Fruit fly (Drosophila melanogaster) whole organism, embryonic: ENCODE measurements around the gene CG5157.
A peak's percentile ranks its signal among the peaks of the same experiment; 100 is the strongest.

Experiments used
- Antp ChIP-seq: fragments of 200-800 bp; sonication (Bioruptor generic); optimal IDR thresholded peaks from 3 replicates; lab custom pipeline; 2016; ENCODE audit warnings: missing biosample characterization, missing genetic modification characterization
- BtbVII ChIP-seq: fragments of 200-800 bp; sonication (Bioruptor generic); optimal IDR thresholded peaks from 3 replicates; lab custom pipeline; 2017; ENCODE audit warnings: missing biosample characterization, mild to moderate bottlenecking, missing genetic modification characterization
- CG10209 ChIP-seq: fragments of 200-800 bp; sonication (Bioruptor generic); optimal IDR thresholded peaks from 3 replicates; lab custom pipeline; 2017; ENCODE audit warnings: missing biosample characterization, mild to moderate bottlenecking, missing genetic modification characterization, missing genetic modification reagents
- CG10274 ChIP-seq: fragments of 200-800 bp; sonication (Bioruptor generic); optimal IDR thresholded peaks from 3 replicates; lab custom pipeline; 2017; ENCODE audit warnings: missing biosample characterization, mild to moderate bottlenecking, missing genetic modification characterization
- CG11398 ChIP-seq: fragments of 200-800 bp; sonication (Bioruptor generic); optimal IDR thresholded peaks from 2 replicates; lab custom pipeline; 2016; ENCODE audit warnings: missing biosample characterization, missing genetic modification characterization
- CG12299 ChIP-seq: fragments of 200-800 bp; sonication (Bioruptor generic); optimal IDR thresholded peaks from 2 replicates; lab custom pipeline; 2018; ENCODE audit warnings: missing biosample characterization, mild to moderate bottlenecking, missing genetic modification characterization
- CG1233 ChIP-seq: fragments of 200-800 bp; sonication (Bioruptor generic); optimal IDR thresholded peaks from 4 replicates; lab custom pipeline; 2018; ENCODE audit warnings: missing biosample characterization, mild to moderate bottlenecking, missing genetic modification characterization
- CG16815 ChIP-seq: fragments of 200-800 bp; sonication (Bioruptor generic); optimal IDR thresholded peaks from 3 replicates; lab custom pipeline; 2017; ENCODE audit warnings: missing biosample characterization, mild to moderate bottlenecking, missing genetic modification characterization
- CG17568 ChIP-seq: fragments of 200-800 bp; sonication (Bioruptor generic); optimal IDR thresholded peaks from 2 replicates; lab custom pipeline; 2018; ENCODE audit warnings: missing biosample characterization, mild to moderate bottlenecking, missing genetic modification characterization, moderate library complexity
- CG2202 ChIP-seq: fragments of 200-800 bp; sonication (Bioruptor generic); optimal IDR thresholded peaks from 2 replicates; lab custom pipeline; 2018; ENCODE audit warnings: missing biosample characterization, mild to moderate bottlenecking, missing genetic modification characterization
- CG30020 ChIP-seq: fragments of 200-800 bp; optimal IDR thresholded peaks from 2 replicates; lab custom pipeline; 2019; ENCODE audit warnings: missing biosample characterization, mild to moderate bottlenecking, missing genetic modification characterization, moderate library complexity
- CG3995 ChIP-seq: fragments of 200-800 bp; sonication (Bioruptor generic); optimal IDR thresholded peaks from 3 replicates; lab custom pipeline; 2016; ENCODE audit warnings: missing biosample characterization, missing genetic modification characterization
- CG4707 ChIP-seq: fragments of 200-800 bp; sonication (Bioruptor generic); optimal IDR thresholded peaks from 2 replicates; lab custom pipeline; 2018; ENCODE audit warnings: missing biosample characterization, mild to moderate bottlenecking, missing genetic modification characterization, moderate library complexity
- CG6254 ChIP-seq: fragments of 200-800 bp; sonication (Bioruptor generic); optimal IDR thresholded peaks from 3 replicates; lab custom pipeline; 2017; ENCODE audit warnings: mild to moderate bottlenecking, missing biosample characterization, missing genetic modification reagents, missing genetic modification characterization
- CG6272 ChIP-seq: fragments of 200-800 bp; sonication (Bioruptor generic); IDR thresholded peaks from 2 replicates; pipeline ENCODE4 v1.3.6; 2022; ENCODE audit warnings: missing biosample characterization, missing genetic modification characterization
- CG7357 ChIP-seq: fragments of 200-800 bp; sonication (Bioruptor generic); IDR thresholded peaks from 3 replicates; pipeline ENCODE4 v1.3.6; 2022; ENCODE audit warnings: missing biosample characterization, missing genetic modification characterization
- CG7745 ChIP-seq: fragments of 200-800 bp; sonication (Bioruptor generic); optimal IDR thresholded peaks from 2 replicates; lab custom pipeline; 2018; ENCODE audit warnings: missing biosample characterization, mild to moderate bottlenecking, missing genetic modification characterization, moderate library complexity
- CG8359 ChIP-seq: fragments of 200-800 bp; sonication (Bioruptor generic); optimal IDR thresholded peaks from 2 replicates; lab custom pipeline; 2017; ENCODE audit warnings: missing biosample characterization, mild to moderate bottlenecking, missing genetic modification characterization, borderline replicate concordance
- CG8478 ChIP-seq: fragments of >200 bp; optimal IDR thresholded peaks from 2 replicates; lab custom pipeline; 2018
- CG9932 ChIP-seq: fragments of 200-800 bp; sonication (Bioruptor generic); IDR thresholded peaks from 2 replicates; pipeline ENCODE4 v1.3.6; 2022; ENCODE audit warnings: missing biosample characterization, missing genetic modification characterization
- Camta ChIP-seq: fragments of 200-800 bp; sonication (Bioruptor generic); optimal IDR thresholded peaks from 2 replicates; lab custom pipeline; 2016; ENCODE audit warnings: missing biosample characterization, missing genetic modification characterization
- CrebB ChIP-seq: fragments of 200-800 bp; sonication (Bioruptor generic); optimal IDR thresholded peaks from 3 replicates; lab custom pipeline; 2018; ENCODE audit warnings: missing biosample characterization, mild to moderate bottlenecking, missing genetic modification characterization
- Deaf1 ChIP-seq: fragments of 200-800 bp; optimal IDR thresholded peaks from 3 replicates; lab custom pipeline; 2019; ENCODE audit warnings: missing biosample characterization, mild to moderate bottlenecking, missing genetic modification characterization, moderate library complexity
- HmgZ ChIP-seq: fragments of 200-800 bp; sonication (Bioruptor generic); optimal IDR thresholded peaks from 2 replicates; lab custom pipeline; 2018; ENCODE audit warnings: missing biosample characterization, mild to moderate bottlenecking, missing genetic modification characterization
- Hmr ChIP-seq: fragments of 200-800 bp; sonication (Bioruptor generic); optimal IDR thresholded peaks from 3 replicates; lab custom pipeline; 2017; ENCODE audit warnings: mild to moderate bottlenecking, missing biosample characterization, missing genetic modification reagents, missing genetic modification characterization
- Nf-YA ChIP-seq: fragments of 200-800 bp; sonication (Bioruptor generic); IDR thresholded peaks from 2 replicates; pipeline ENCODE4 v1.3.6; 2022; ENCODE audit warnings: missing biosample characterization, missing genetic modification characterization
- Sox100B ChIP-seq: fragments of 200-800 bp; sonication (Bioruptor generic); optimal IDR thresholded peaks from 3 replicates; lab custom pipeline; 2018; ENCODE audit warnings: missing biosample characterization, mild to moderate bottlenecking, missing genetic modification characterization
- Sox102F ChIP-seq: fragments of 200-800 bp; sonication (Bioruptor generic); optimal IDR thresholded peaks from 2 replicates; lab custom pipeline; 2018; ENCODE audit warnings: missing biosample characterization, mild to moderate bottlenecking, missing genetic modification characterization, moderate library complexity
- Stat92E ChIP-seq, 3 experiments: fragments of >200 bp in 2 of 3; fragments of 200-800 bp in 1 of 3; sonication (Bioruptor generic) in 1 of 3; optimal IDR thresholded peaks; 2 replicates each; lab custom pipeline; 2017 to 2019; ENCODE audit warnings: missing biosample characterization in 3 of 3, missing genetic modification characterization in 3 of 3, mild to moderate bottlenecking in 1 of 3, moderate library complexity in 1 of 3
- Taf1 ChIP-seq: fragments of 200-800 bp; sonication (Bioruptor generic); IDR thresholded peaks from 2 replicates; pipeline ENCODE4 v1.3.6; 2022; ENCODE audit warnings: missing biosample characterization, missing genetic modification characterization
- ase ChIP-seq: fragments of 200-800 bp; sonication (Bioruptor generic); IDR thresholded peaks from 3 replicates; pipeline ENCODE4 v1.3.6; 2022; ENCODE audit warnings: missing biosample characterization, missing genetic modification characterization
- ash1 ChIP-seq: fragments of 200-800 bp; sonication (Bioruptor generic); optimal IDR thresholded peaks from 2 replicates; lab custom pipeline; 2018; ENCODE audit warnings: missing biosample characterization, mild to moderate bottlenecking, missing genetic modification characterization
- bab2 ChIP-seq: fragments of 200-800 bp; sonication (Bioruptor generic); optimal IDR thresholded peaks from 2 replicates; lab custom pipeline; 2016; ENCODE audit warnings: missing biosample characterization, missing genetic modification characterization
- bsh ChIP-seq, 2 experiments: fragments of 200-800 bp; sonication (Bioruptor generic); optimal IDR thresholded peaks; 2 replicates each; lab custom pipeline; 2017 to 2018; ENCODE audit warnings: mild to moderate bottlenecking in 2 of 2, missing biosample characterization in 2 of 2, missing genetic modification characterization in 2 of 2, moderate library complexity in 1 of 2
- chinmo ChIP-seq: fragments of 200-800 bp; sonication (Bioruptor generic); IDR thresholded peaks from 4 replicates; pipeline ENCODE4 v1.3.6; 2022; ENCODE audit warnings: missing biosample characterization, missing genetic modification characterization; ENCODE audit not compliant: partially characterized antibody
- corto ChIP-seq: fragments of 200-800 bp; sonication (Bioruptor generic); optimal IDR thresholded peaks from 2 replicates; lab custom pipeline; 2016; ENCODE audit warnings: missing biosample characterization, mild to moderate bottlenecking, missing genetic modification characterization, moderate library complexity
- crp ChIP-seq, 2 experiments: fragments of 200-800 bp; sonication (Bioruptor generic); optimal IDR thresholded peaks; 2 replicates in 1 of 2; 3 replicates in 1 of 2; lab custom pipeline; 2017; ENCODE audit warnings: missing biosample characterization in 2 of 2, missing genetic modification characterization in 2 of 2, mild to moderate bottlenecking in 1 of 2, moderate library complexity in 1 of 2
- dm ChIP-seq: fragments of 200-800 bp; sonication (Bioruptor generic); optimal IDR thresholded peaks from 3 replicates; lab custom pipeline; 2016; ENCODE audit warnings: missing biosample characterization, missing genetic modification characterization
- ems ChIP-seq: fragments of 200-800 bp; sonication (Bioruptor generic); optimal IDR thresholded peaks from 3 replicates; lab custom pipeline; 2016; ENCODE audit warnings: missing biosample characterization, missing genetic modification characterization
- en ChIP-seq: fragments of 200-800 bp; sonication (Bioruptor generic); optimal IDR thresholded peaks from 2 replicates; lab custom pipeline; 2016; ENCODE audit warnings: missing biosample characterization, missing genetic modification characterization
- eve ChIP-seq, 2 experiments: fragments of >200 bp; optimal IDR thresholded peaks; 2 replicates each; lab custom pipeline; 2017; ENCODE audit warnings: missing biosample characterization in 2 of 2, missing genetic modification characterization in 2 of 2
- jing ChIP-seq: fragments of 200-800 bp; sonication (Bioruptor generic); optimal IDR thresholded peaks from 2 replicates; lab custom pipeline; 2018; ENCODE audit warnings: missing biosample characterization, mild to moderate bottlenecking, missing genetic modification characterization
- jumu ChIP-seq: fragments of 200-800 bp; sonication (Bioruptor generic); optimal IDR thresholded peaks from 3 replicates; lab custom pipeline; 2016; ENCODE audit warnings: missing biosample characterization, missing genetic modification characterization
- ken ChIP-seq: fragments of 200-800 bp; sonication (Bioruptor generic); IDR thresholded peaks from 3 replicates; pipeline ENCODE4 v1.3.6; 2022; ENCODE audit warnings: missing biosample characterization, missing genetic modification characterization
- knrl ChIP-seq: fragments of 200-800 bp; sonication (Bioruptor generic); IDR thresholded peaks from 3 replicates; pipeline ENCODE4 v1.3.6; 2022; ENCODE audit warnings: missing biosample characterization, missing genetic modification characterization; ENCODE audit not compliant: partially characterized antibody
- maf-S ChIP-seq: fragments of 200-800 bp; sonication (Bioruptor generic); optimal IDR thresholded peaks from 2 replicates; lab custom pipeline; 2016; ENCODE audit warnings: missing biosample characterization, missing genetic modification characterization
- oc ChIP-seq: fragments of 200-800 bp; sonication (Bioruptor generic); optimal IDR thresholded peaks from 2 replicates; lab custom pipeline; 2018; ENCODE audit warnings: missing biosample characterization, mild to moderate bottlenecking, missing genetic modification characterization, moderate library complexity
- otp ChIP-seq: fragments of 200-800 bp; sonication (Bioruptor generic); IDR thresholded peaks from 3 replicates; pipeline ENCODE4, ENCODE4 v1.3.6; 2022; ENCODE audit warnings: missing biosample characterization, missing genetic modification characterization
- pb ChIP-seq: fragments of 200-800 bp; sonication (Bioruptor generic); optimal IDR thresholded peaks from 3 replicates; lab custom pipeline; 2016; ENCODE audit warnings: missing biosample characterization, missing genetic modification characterization
- ro ChIP-seq: fragments of 200-800 bp; sonication (Bioruptor generic); IDR thresholded peaks from 2 replicates; pipeline ENCODE4 v1.3.6; 2022; ENCODE audit warnings: missing biosample characterization, missing genetic modification characterization
- sens ChIP-seq: fragments of 200-800 bp; sonication (Bioruptor generic); peaks from one replicate; lab custom pipeline; 2016; ENCODE audit warnings: missing biosample characterization, missing genetic modification characterization
- seq ChIP-seq: fragments of 200-800 bp; sonication (Bioruptor generic); IDR thresholded peaks from 2 replicates; pipeline ENCODE4 v1.3.6; 2022; ENCODE audit warnings: missing biosample characterization, missing genetic modification characterization

CG5157 gene

dm6 chr3L:16147819-16148236, 10.1 kb upstream of the CG5157 start (continued):
- no peak for TF ChIP-seq bab2 (GFP tag; lab: Kevin White, UChicago)
- TF ChIP-seq dm, result no peak
- no peak for TF ChIP-seq CG12299 (tag; lab: Kevin White, UChicago)
- TF ChIP-seq CG8359, result no peak
- peak; percentile 1 for TF ChIP-seq CG10274 (GFP tag; lab: Kevin White, UChicago)
- TF ChIP-seq CG4707 (GFP tag; lab: Kevin White, UChicago), result no peak
- TF ChIP-seq Nf-YA (GFP tag; lab: Robert Waterston, UW), result no peak
- no peak for TF ChIP-seq jumu
- no peak for TF ChIP-seq CG6254
- no peak for TF ChIP-seq en
- no peak for TF ChIP-seq CG17568 (GFP tag; lab: Kevin White, UChicago)
- no peak for TF ChIP-seq CG6272
- no peak for TF ChIP-seq CG8478 (lab: Kevin White, UChicago)
- TF ChIP-seq CG7357, result no peak
- TF ChIP-seq CrebB, result no peak
- peak; percentile 35 for TF ChIP-seq CG10209 (GFP tag; lab: Kevin White, UChicago)
- TF ChIP-seq bsh (GFP tag; optimal IDR thresholded peaks at IDR 0.05; lab: Kevin White, UChicago), result no peak
- no peak for TF ChIP-seq Taf1 (GFP tag; lab: Robert Waterston, UW)
- TF ChIP-seq ems (GFP tag; lab: Kevin White, UChicago), result no peak
- TF ChIP-seq CG2202 (tag; lab: Kevin White, UChicago), result no peak
- TF ChIP-seq CG9932 (GFP tag; lab: Robert Waterston, UW), result no peak
- no peak for TF ChIP-seq knrl (GFP tag; lab: Robert Waterston, UW)
- no peak for TF ChIP-seq ken (GFP tag; lab: Robert Waterston, UW)
- peak; percentile 59 for TF ChIP-seq Hmr (GFP tag; lab: Kevin White, UChicago)
- peak; percentile 23 for TF ChIP-seq Camta (GFP tag; lab: Kevin White, UChicago)
- no peak for TF ChIP-seq CG11398 (GFP tag; lab: Kevin White, UChicago)
- TF ChIP-seq ase, result no peak
- TF ChIP-seq CG7745 (tag; lab: Kevin White, UChicago), result no peak
- TF ChIP-seq seq (GFP tag; lab: Robert Waterston, UW), result no peak
- no peak for TF ChIP-seq CG16815
- no peak for TF ChIP-seq CG30020 (tag; lab: Kevin White, UChicago)
- peak in 1 of 2 experiments; percentile 91 for TF ChIP-seq eve (GFP tag; optimal IDR thresholded peaks at IDR 0.05; lab: Kevin White, UChicago)
- TF ChIP-seq maf-S (GFP tag; lab: Kevin White, UChicago), result no peak
- TF ChIP-seq jing (GFP tag; lab: Kevin White, UChicago), result no peak
- no peak for TF ChIP-seq Stat92E (GFP tag; optimal IDR thresholded peaks at IDR 0.05; lab: Kevin White, UChicago)
- peak; percentile 37 for TF ChIP-seq CG1233 (GFP tag; lab: Kevin White, UChicago)
- TF ChIP-seq HmgZ (tag; lab: Kevin White, UChicago), result no peak
- peak; percentile 22 for TF ChIP-seq BtbVII (GFP tag; lab: Kevin White, UChicago)
- no peak for TF ChIP-seq crp (GFP tag; optimal IDR thresholded peaks at IDR 0.05; lab: Kevin White, UChicago)
- no peak for TF ChIP-seq pb (GFP tag; lab: Kevin White, UChicago)
- TF ChIP-seq Sox102F (GFP tag; lab: Kevin White, UChicago), result peak; percentile 29
- no peak for TF ChIP-seq CG3995 (GFP tag; lab: Kevin White, UChicago)
- no peak for TF ChIP-seq Deaf1 (tag; lab: Kevin White, UChicago)
- TF ChIP-seq Sox100B (GFP tag; lab: Kevin White, UChicago), result peak; percentile 40
- TF ChIP-seq chinmo, result no peak
- no peak for TF ChIP-seq ash1
- TF ChIP-seq Antp (GFP tag; lab: Kevin White, UChicago), result no peak
- TF ChIP-seq otp (GFP tag; lab: Robert Waterston, UW), result no peak
- no peak for TF ChIP-seq oc (tag; lab: Kevin White, UChicago)
- no peak for TF ChIP-seq ro
- TF ChIP-seq corto (GFP tag; lab: Kevin White, UChicago), result no peak
- TF ChIP-seq sens (GFP tag; lab: Kevin White, UChicago), result peak; percentile 83
